Worm (Caenorhabditis elegans) whole organism, L1 larva: ENCODE measurements around the gene hex-2.
A peak's percentile ranks its signal among the peaks of the same experiment; 100 is the strongest.

Experiments
- C16A3.4 ChIP-seq: fragments of 150-350 bp; optimal IDR thresholded peaks from 2 replicates; lab custom pipeline; 2014; ENCODE audit warnings: missing biosample characterization, missing genetic modification characterization
- F16B12.6 ChIP-seq: fragments of 150-350 bp; optimal IDR thresholded peaks from 2 replicates; lab custom pipeline; 2014; ENCODE audit warnings: missing biosample characterization, missing genetic modification characterization
- aha-1 ChIP-seq: fragments of 150-350 bp; optimal IDR thresholded peaks from 2 replicates; lab custom pipeline; 2014; ENCODE audit warnings: missing biosample characterization, missing genetic modification characterization
- alr-1 ChIP-seq: fragments of 200-800 bp; sonication (Bioruptor generic); optimal IDR thresholded peaks from 2 replicates; lab custom pipeline; 2018; ENCODE audit warnings: borderline replicate concordance, mild to moderate bottlenecking, missing genetic modification characterization, missing compliant biosample characterization
- blmp-1 ChIP-seq: fragments of 150-350 bp; optimal IDR thresholded peaks from 2 replicates; lab custom pipeline; 2014; ENCODE audit warnings: missing biosample characterization, missing genetic modification characterization
- ceh-82 ChIP-seq, 3 experiments: fragments of 150-350 bp in 1 of 3; sonication (generic microtip) in 2 of 3; optimal IDR thresholded peaks; 2 replicates each; lab custom pipeline; 2014 to 2017; ENCODE audit warnings: missing biosample characterization in 3 of 3, missing genetic modification characterization in 3 of 3
- dpl-1 ChIP-seq, 3 experiments: fragments of 150-350 bp in 2 of 3; sonication (generic microtip) in 1 of 3; optimal IDR thresholded peaks; 2 replicates each; lab custom pipeline; 2014 to 2017; ENCODE audit warnings: missing biosample characterization in 3 of 3, missing genetic modification characterization in 3 of 3, missing genetic modification reagents in 3 of 3
- efl-1 ChIP-seq, 4 experiments: fragments of 150-350 bp; optimal IDR thresholded peaks in 3 of 4; peaks in 1 of 4; 1 replicate in 1 of 4; 2 replicates in 3 of 4; lab custom pipeline; 2014; ENCODE audit warnings: missing biosample characterization in 2 of 4, missing genetic modification characterization in 2 of 4, missing genetic modification reagents in 2 of 4
- elt-3 ChIP-seq, 6 experiments: fragments of 150-350 bp in 1 of 6; sonication (generic microtip); optimal IDR thresholded peaks; 2 replicates each; lab custom pipeline; 2017 to 2018; ENCODE audit warnings: missing biosample characterization in 6 of 6, missing genetic modification characterization in 6 of 6, inconsistent platforms in 1 of 6
- ets-5 ChIP-seq: fragments of 200-800 bp; sonication (Bioruptor generic); IDR thresholded peaks from 2 replicates; pipeline ENCODE4 v1.3.6; 2022; ENCODE audit warnings: missing genetic modification characterization, missing compliant biosample characterization
- fkh-4 ChIP-seq: sonication (generic microtip); optimal IDR thresholded peaks from 2 replicates; lab custom pipeline; 2016; ENCODE audit warnings: missing compliant biosample characterization, missing genetic modification characterization, borderline replicate concordance
- fkh-8 ChIP-seq: sonication (generic microtip); optimal IDR thresholded peaks from 2 replicates; lab custom pipeline; 2016; ENCODE audit warnings: mild to moderate bottlenecking, missing genetic modification characterization, missing compliant biosample characterization
- fos-1 ChIP-seq: fragments of 150-350 bp; optimal IDR thresholded peaks from 2 replicates; lab custom pipeline; 2014; ENCODE audit warnings: missing biosample characterization, missing genetic modification characterization
- grh-1 ChIP-seq: fragments of 200-800 bp; sonication (Bioruptor generic); IDR thresholded peaks from 2 replicates; pipeline ENCODE4 v1.3.6; 2022; ENCODE audit warnings: missing genetic modification reagents, missing genetic modification characterization, missing compliant biosample characterization
- hlh-4 ChIP-seq: sonication (generic microtip); optimal IDR thresholded peaks from 2 replicates; lab custom pipeline; 2016; ENCODE audit warnings: mild to moderate bottlenecking, missing genetic modification characterization, missing compliant biosample characterization
- irx-1 ChIP-seq: sonication (generic microtip); optimal IDR thresholded peaks from 2 replicates; lab custom pipeline; 2016; ENCODE audit warnings: missing genetic modification characterization, missing compliant biosample characterization
- isw-1 ChIP-seq: fragments of 200-800 bp; sonication (Bioruptor generic); IDR thresholded peaks from 2 replicates; pipeline ENCODE4 v1.3.6; 2022; ENCODE audit warnings: missing genetic modification characterization, missing compliant biosample characterization
- lin-13 ChIP-seq: fragments of 150-350 bp; optimal IDR thresholded peaks from 2 replicates; lab custom pipeline; 2014; ENCODE audit warnings: missing biosample characterization, missing genetic modification reagents, missing genetic modification characterization
- lin-14 ChIP-seq: fragments of 200-800 bp; sonication (Bioruptor generic); optimal IDR thresholded peaks from 2 replicates; lab custom pipeline; 2018; ENCODE audit warnings: mild to moderate bottlenecking, missing genetic modification characterization, moderate library complexity, missing compliant biosample characterization
- lin-15B ChIP-seq: fragments of 150-350 bp; sonication (generic microtip); optimal IDR thresholded peaks from 3 replicates; lab custom pipeline; 2014; ENCODE audit warnings: missing biosample characterization, missing genetic modification characterization
- lin-35 ChIP-seq, 2 experiments: fragments of 150-350 bp; optimal IDR thresholded peaks; 2 replicates each; lab custom pipeline; 2014; ENCODE audit warnings: missing biosample characterization in 2 of 2, missing genetic modification characterization in 2 of 2, missing genetic modification reagents in 2 of 2
- lsy-2 ChIP-seq, 2 experiments: fragments of 150-350 bp; optimal IDR thresholded peaks; 2 replicates each; lab custom pipeline; 2014; ENCODE audit warnings: missing biosample characterization in 2 of 2, missing genetic modification characterization in 2 of 2
- mep-1 ChIP-seq: fragments of 150-350 bp; optimal IDR thresholded peaks from 2 replicates; lab custom pipeline; 2014; ENCODE audit warnings: missing biosample characterization, missing genetic modification characterization
- nhr-19 ChIP-seq: fragments of 200-800 bp; sonication (Bioruptor generic); conservative IDR thresholded peaks from 2 replicates; pipeline ENCODE4 v1.3.6; 2022; ENCODE audit warnings: missing genetic modification characterization, missing compliant biosample characterization
- nhr-20 ChIP-seq: sonication (generic microtip); optimal IDR thresholded peaks from 2 replicates; lab custom pipeline; 2016; ENCODE audit warnings: mild to moderate bottlenecking, missing genetic modification characterization, missing compliant biosample characterization
- nhr-237 ChIP-seq: fragments of 150-350 bp; optimal IDR thresholded peaks from 2 replicates; lab custom pipeline; 2014; ENCODE audit warnings: missing biosample characterization, missing genetic modification characterization
- nhr-71 ChIP-seq: sonication (generic microtip); optimal IDR thresholded peaks from 2 replicates; lab custom pipeline; 2016; ENCODE audit warnings: mild to moderate bottlenecking, missing genetic modification characterization, moderate library complexity, missing compliant biosample characterization
- nhr-77 ChIP-seq: fragments of 150-350 bp; optimal IDR thresholded peaks from 2 replicates; lab custom pipeline; 2014; ENCODE audit warnings: missing biosample characterization, missing genetic modification characterization
- nhr-85 ChIP-seq: sonication (generic microtip); peaks from one replicate; lab custom pipeline; 2016; ENCODE audit warnings: missing genetic modification characterization, inconsistent platforms, missing compliant biosample characterization
- nhr-90 ChIP-seq: sonication (generic microtip); optimal IDR thresholded peaks from 2 replicates; lab custom pipeline; 2016; ENCODE audit warnings: mild to moderate bottlenecking, missing genetic modification characterization, missing compliant biosample characterization; ENCODE audit not compliant: poor library complexity
- pax-3 ChIP-seq: fragments of 200-800 bp; sonication (Bioruptor generic); optimal IDR thresholded peaks from 2 replicates; lab custom pipeline; 2018; ENCODE audit warnings: mild to moderate bottlenecking, missing genetic modification characterization, moderate library complexity, missing compliant biosample characterization
- pqm-1 ChIP-seq: sonication (generic microtip); optimal IDR thresholded peaks from 3 replicates; lab custom pipeline; 2017; ENCODE audit warnings: missing biosample characterization, missing genetic modification characterization
- rnt-1 ChIP-seq: sonication (generic microtip); optimal IDR thresholded peaks from 2 replicates; lab custom pipeline; 2016; ENCODE audit warnings: mild to moderate bottlenecking, missing genetic modification characterization, moderate library complexity, missing compliant biosample characterization
- skn-1 ChIP-seq: fragments of 150-350 bp; optimal IDR thresholded peaks from 2 replicates; lab custom pipeline; 2014; ENCODE audit warnings: missing biosample characterization, missing genetic modification characterization
- snpc-4 ChIP-seq: fragments of 150-350 bp; optimal IDR thresholded peaks from 2 replicates; lab custom pipeline; 2014; ENCODE audit warnings: missing biosample characterization, missing genetic modification characterization
- snu-23 ChIP-seq: sonication (generic microtip); optimal IDR thresholded peaks from 2 replicates; lab custom pipeline; 2016; ENCODE audit warnings: missing genetic modification characterization, missing compliant biosample characterization
- sox-4 ChIP-seq: sonication (generic microtip); optimal IDR thresholded peaks from 2 replicates; lab custom pipeline; 2016; ENCODE audit warnings: missing genetic modification characterization, missing compliant biosample characterization
- unc-86 ChIP-seq: sonication (generic microtip); optimal IDR thresholded peaks from 2 replicates; lab custom pipeline; 2016; ENCODE audit warnings: missing genetic modification characterization, missing compliant biosample characterization
- xbp-1 ChIP-seq: sonication (generic microtip); optimal IDR thresholded peaks from 2 replicates; lab custom pipeline; 2016; ENCODE audit warnings: missing genetic modification characterization, missing compliant biosample characterization
- ztf-4 ChIP-seq: fragments of 150-350 bp; optimal IDR thresholded peaks from 2 replicates; lab custom pipeline; 2014; ENCODE audit warnings: missing biosample characterization, missing genetic modification characterization

The hex-2 gene

ce11 chrV:5687115-5687979 is 33.1 kb downstream of the hex-2 start, which contains the start of gene F25B4.7:
TSS of gene F25B4.7 (minus strand) at chrV:5687226.
- no peak for TF ChIP-seq grh-1 (GFP tag; lab: Robert Waterston, UW)
- TF ChIP-seq nhr-20 (tag; lab: Kevin White, UChicago), result peak; percentile 57
- TF ChIP-seq blmp-1 (tag; lab: Kevin White, UChicago), result peak; percentile 60
- TF ChIP-seq lin-13 (GFP tag; lab: Kevin White, UChicago), result no peak
- no peak for TF ChIP-seq hlh-4 (tag; lab: Kevin White, UChicago)
- TF ChIP-seq nhr-85 (tag; lab: Kevin White, UChicago), result peak; percentile 80
- peak; percentile 10 for TF ChIP-seq C16A3.4 (tag; lab: Kevin White, UChicago)
- peak; percentile 69 for TF ChIP-seq nhr-19 (GFP tag; lab: Robert Waterston, UW)
- TF ChIP-seq nhr-90 (tag; lab: Kevin White, UChicago), result no peak
- no peak for TF ChIP-seq F16B12.6 (tag; lab: Kevin White, UChicago)
- peak; percentile 5 for TF ChIP-seq rnt-1 (tag; lab: Kevin White, UChicago)
- TF ChIP-seq lin-15B (tag; lab: Kevin White, UChicago), result peak; percentile 9
- no peak for TF ChIP-seq sox-4 (tag; lab: Kevin White, UChicago)
- TF ChIP-seq mep-1 (tag; lab: Kevin White, UChicago), result peak; percentile 53
- TF ChIP-seq snpc-4 (tag; lab: Kevin White, UChicago), result peak; percentile 24
- TF ChIP-seq nhr-71 (tag; lab: Kevin White, UChicago), result peak; percentile 48
- TF ChIP-seq isw-1 (GFP tag; lab: Robert Waterston, UW), result no peak
- TF ChIP-seq ets-5 (GFP tag; lab: Robert Waterston, UW), result no peak
- no peak for TF ChIP-seq nhr-77 (tag; lab: Kevin White, UChicago)
- TF ChIP-seq xbp-1 (tag; lab: Kevin White, UChicago), result no peak
- no peak for TF ChIP-seq fos-1 (tag; lab: Kevin White, UChicago)
- TF ChIP-seq skn-1 (tag; lab: Kevin White, UChicago), result peak; percentile 6
- TF ChIP-seq ceh-82 (tag; optimal IDR thresholded peaks at IDR 0.05; lab: Kevin White, UChicago), result peak in 1 of 3 experiments; percentile 12
- TF ChIP-seq elt-3 (tag; optimal IDR thresholded peaks at IDR 0.05; lab: Kevin White, UChicago), result peak in 2 of 6 experiments; percentile 18 to 39
- no peak for TF ChIP-seq unc-86
- no peak for TF ChIP-seq fkh-8 (tag; lab: Kevin White, UChicago)
- peak in 1 of 2 experiments; percentile 47 for TF ChIP-seq lsy-2 (tag; optimal IDR thresholded peaks at IDR 0.05; lab: Kevin White, UChicago)
- peak; percentile 42 for TF ChIP-seq lin-14 (GFP tag; lab: Kevin White, UChicago)
- TF ChIP-seq irx-1 (tag; lab: Kevin White, UChicago), result no peak
- peak; percentile 32 to 36 for TF ChIP-seq efl-1 (optimal IDR thresholded peaks at IDR 0.05; lab: Kevin White, UChicago)
- TF ChIP-seq efl-1 (GFP tag; optimal IDR thresholded peaks at IDR 0.05 in 1 of 2; lab: Kevin White, UChicago), result peak; percentile 25 to 87
- TF ChIP-seq dpl-1 (GFP tag; optimal IDR thresholded peaks at IDR 0.05; lab: Kevin White, UChicago), result peak; percentile 24 to 37 (median 31)
- TF ChIP-seq pax-3, result no peak
- no peak for TF ChIP-seq aha-1 (tag; lab: Kevin White, UChicago)
- TF ChIP-seq snu-23, result peak; percentile 3
- TF ChIP-seq pqm-1 (tag; lab: Kevin White, UChicago), result no peak
- TF ChIP-seq lin-35 (GFP tag; optimal IDR thresholded peaks at IDR 0.05; lab: Kevin White, UChicago), result peak in 1 of 2 experiments; percentile 8
- no peak for TF ChIP-seq nhr-237 (tag; lab: Kevin White, UChicago)

- TF ChIP-seq lin-13 (GFP tag; lab: Kevin White, UChicago), result no peak
- no peak for TF ChIP-seq ztf-4 (tag; lab: Kevin White, UChicago)
- TF ChIP-seq alr-1 (tag; lab: Kevin White, UChicago), result no peak
- TF ChIP-seq efl-1 (optimal IDR thresholded peaks at IDR 0.05; lab: Kevin White, UChicago), result no peak
- TF ChIP-seq efl-1 (GFP tag; optimal IDR thresholded peaks at IDR 0.05 in 1 of 2; lab: Kevin White, UChicago), result peak in 1 of 2 experiments; percentile 84
- TF ChIP-seq elt-3 (tag; optimal IDR thresholded peaks at IDR 0.05; lab: Kevin White, UChicago), result peak in 2 of 6 experiments; percentile 20 to 46
- no peak for TF ChIP-seq ceh-82 (tag; optimal IDR thresholded peaks at IDR 0.05; lab: Kevin White, UChicago)
- peak; percentile 35 for TF ChIP-seq blmp-1 (tag; lab: Kevin White, UChicago)
- no peak for TF ChIP-seq fkh-4
Observed at ce11 chrV:5691665-5692407, 37.6 kb downstream of the hex-2 start, which contains the start of gene F25B4.8. TSS of gene F25B4.8 (minus strand) at chrV:5691715.
